Worm (Caenorhabditis elegans) whole organism, young adult: ENCODE data around the gene twk-3.

Experiments
- C17E4.6 ChIP-seq: fragments of 200-800 bp; sonication (Bioruptor generic); IDR thresholded peaks from 2 replicates; pipeline ENCODE4 v1.3.6; 2022; ENCODE audit warnings: missing genetic modification reagents, missing genetic modification characterization, missing compliant biosample characterization
- attf-5 ChIP-seq: fragments of 200-800 bp; sonication (Bioruptor generic); optimal IDR thresholded peaks from 2 replicates; lab custom pipeline; 2018; ENCODE audit warnings: mild to moderate bottlenecking, missing genetic modification characterization, missing compliant biosample characterization
- hmg-20 ChIP-seq: fragments of 200-800 bp; sonication (Bioruptor generic); IDR thresholded peaks from 2 replicates; pipeline ENCODE4 v1.3.6; 2022; ENCODE audit warnings: missing genetic modification reagents, missing genetic modification characterization, missing compliant biosample characterization
- nhr-80 ChIP-seq: sonication (generic microtip); optimal IDR thresholded peaks from 2 replicates; lab custom pipeline; 2016; ENCODE audit warnings: missing genetic modification characterization, missing compliant biosample characterization
- pha-4 ChIP-seq: fragments of 150-350 bp; sonication (generic microtip); optimal IDR thresholded peaks from 2 replicates; lab custom pipeline; 2014; ENCODE audit warnings: missing biosample characterization, missing genetic modification reagents, missing genetic modification characterization
- rpc-1 ChIP-seq, 2 experiments: fragments of 150-350 bp in 1 of 2; sonication (generic microtip) in 1 of 2; optimal IDR thresholded peaks; 2 replicates each; lab custom pipeline; 2014 to 2018; ENCODE audit warnings: missing biosample characterization in 1 of 2, missing genetic modification characterization in 1 of 2, missing genetic modification reagents in 1 of 2, missing genotype in 1 of 2
- ztf-25 ChIP-seq: fragments of 200-800 bp; sonication (Bioruptor generic); IDR thresholded peaks from 2 replicates; pipeline ENCODE4 v1.3.6; 2022; ENCODE audit warnings: missing genetic modification reagents, missing genetic modification characterization, missing compliant biosample characterization

DNA sequence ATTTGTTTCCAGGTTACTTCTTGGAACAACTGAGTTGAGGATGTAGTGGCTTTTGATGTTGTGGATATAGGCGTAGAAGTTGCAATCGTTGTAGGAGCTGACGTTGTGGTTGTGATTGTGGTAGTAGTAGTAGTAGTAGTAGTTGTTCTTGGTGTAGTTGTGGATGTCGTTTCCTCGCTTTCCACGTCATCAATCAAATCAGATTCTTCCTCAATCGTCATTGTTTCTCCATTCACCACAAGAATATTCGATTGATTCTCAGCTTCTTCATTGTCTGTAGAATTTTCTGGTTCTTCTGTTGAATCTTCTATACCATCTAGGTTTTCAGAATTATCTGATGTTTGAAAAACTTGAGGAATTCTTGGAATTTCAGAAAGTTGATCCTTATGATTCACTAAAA is 34.0 kb downstream of the twk-3 start:
- TF ChIP-seq ztf-25: no peak
- TF ChIP-seq rpc-1 (optimal IDR thresholded peaks at IDR 0.05; lab: Kevin White, UChicago): no peak
- TF ChIP-seq rpc-1 (tag; optimal IDR thresholded peaks at IDR 0.05; lab: Kevin White, UChicago): no peak
- no peak for TF ChIP-seq pha-4 (tag; lab: Kevin White, UChicago)
- TF ChIP-seq nhr-80 (tag; lab: Kevin White, UChicago): no peak
- no peak for TF ChIP-seq C17E4.6 (GFP tag; lab: Robert Waterston, UW)
- TF ChIP-seq hmg-20: no peak
- no peak for TF ChIP-seq attf-5 (GFP tag; lab: Kevin White, UChicago)
